Fruit fly (Drosophila melanogaster): Measurements from ENCODE around the gene mRpS31.
A peak's percentile ranks its signal among the peaks of the same experiment; 100 is the strongest.

DNA sequence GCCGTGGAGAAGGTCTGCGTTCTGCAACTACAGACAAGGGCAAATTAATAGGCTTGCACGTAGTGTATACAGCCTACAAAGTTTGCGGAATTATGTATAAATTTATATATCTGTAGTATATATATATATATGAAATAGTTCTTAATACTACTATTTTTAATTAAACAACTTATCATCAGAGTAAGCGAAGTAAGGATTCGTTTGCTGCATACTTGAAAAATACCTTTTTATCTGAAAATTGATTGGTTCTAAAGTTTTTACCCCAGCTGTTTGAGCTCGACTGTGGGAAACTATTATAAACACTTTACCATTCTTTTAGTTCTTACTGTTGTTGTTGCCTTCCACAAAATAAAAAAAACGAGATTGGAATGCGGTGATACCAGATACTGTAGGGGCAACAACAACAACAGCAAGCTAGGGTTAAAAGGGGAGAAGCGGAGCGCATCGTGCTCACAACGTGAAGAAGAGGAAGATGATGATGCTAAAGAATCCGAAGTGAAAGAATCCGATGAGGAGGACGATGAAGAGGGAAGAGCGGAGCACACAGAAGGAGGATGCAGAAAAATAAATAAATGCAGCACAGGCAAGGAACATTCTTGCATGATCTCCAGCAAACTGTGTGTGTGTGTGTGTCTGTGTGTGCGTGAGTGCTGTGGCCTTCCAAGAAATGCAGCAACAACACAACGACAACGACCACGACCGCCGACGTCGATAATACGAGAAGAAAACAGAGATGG, 38.2 kb downstream of the mRpS31 start:
- peak; percentile 82 for TF ChIP-seq svp (GFP tag)
- peak; percentile 8 for TF ChIP-seq dac (GFP tag; optimal IDR thresholded peaks at IDR 0.05)
- peak; percentile 84 for TF ChIP-seq CG15336 (GFP tag; IDR thresholded peaks at IDR 0.05)
- peak; percentile 86 for TF ChIP-seq Eip78C (GFP tag)
- TF ChIP-seq CG11902 (GFP tag; optimal IDR thresholded peaks at IDR 0.05) = peak; percentile 36
- peak; percentile 28 for TF ChIP-seq Sox14 (GFP tag; optimal IDR thresholded peaks at IDR 0.05)
- peak; percentile 72 for TF ChIP-seq CG6276 (GFP tag; optimal IDR thresholded peaks at IDR 0.05)
- peak; percentile 19 for TF ChIP-seq Ets21C (GFP tag; optimal IDR thresholded peaks at IDR 0.05)
- TF ChIP-seq pdm3 (GFP tag; optimal IDR thresholded peaks at IDR 0.05) = peak; percentile 58

All from whole organism, prepupa.